Worm (Caenorhabditis elegans) whole organism, L1 larva: ENCODE data around the gene clc-9.

ENCODE experiments used
- C04F5.9 ChIP-seq: sonication (generic microtip); optimal IDR thresholded peaks from 2 replicates; lab custom pipeline; 2016; ENCODE audit warnings: missing genetic modification characterization, missing compliant biosample characterization
- C34B4.2 ChIP-seq: sonication (generic microtip); optimal IDR thresholded peaks from 2 replicates; lab custom pipeline; 2017; ENCODE audit warnings: mild to moderate bottlenecking, missing genetic modification characterization, missing compliant biosample characterization
- Y116A8C.19 ChIP-seq: sonication (generic microtip); optimal IDR thresholded peaks from 2 replicates; lab custom pipeline; 2016; ENCODE audit warnings: missing compliant biosample characterization, missing genetic modification characterization, borderline replicate concordance
- alr-1 ChIP-seq: fragments of 200-800 bp; sonication (Bioruptor generic); optimal IDR thresholded peaks from 2 replicates; lab custom pipeline; 2018; ENCODE audit warnings: borderline replicate concordance, mild to moderate bottlenecking, missing genetic modification characterization, missing compliant biosample characterization
- aly-2 ChIP-seq: fragments of 150-350 bp; optimal IDR thresholded peaks from 2 replicates; lab custom pipeline; 2014; ENCODE audit warnings: missing biosample characterization, missing genetic modification characterization
- ama-1 ChIP-seq: fragments of 150-350 bp; optimal IDR thresholded peaks from 2 replicates; lab custom pipeline; 2014
- ceh-63 ChIP-seq: fragments of 200-800 bp; sonication (Bioruptor generic); optimal IDR thresholded peaks from 2 replicates; lab custom pipeline; 2018; ENCODE audit warnings: mild to moderate bottlenecking, missing genetic modification characterization, missing compliant biosample characterization
- ceh-82 ChIP-seq, 3 experiments: fragments of 150-350 bp in 1 of 3; sonication (generic microtip) in 2 of 3; optimal IDR thresholded peaks; 2 replicates each; lab custom pipeline; 2014 to 2017; ENCODE audit warnings: missing biosample characterization in 3 of 3, missing genetic modification characterization in 3 of 3
- ces-1 ChIP-seq: fragments of 150-350 bp; optimal IDR thresholded peaks from 2 replicates; lab custom pipeline; 2014; ENCODE audit warnings: missing biosample characterization, missing genetic modification reagents, missing genetic modification characterization
- efl-1 ChIP-seq, 4 experiments: fragments of 150-350 bp; optimal IDR thresholded peaks in 3 of 4; peaks in 1 of 4; 1 replicate in 1 of 4; 2 replicates in 3 of 4; lab custom pipeline; 2014; ENCODE audit warnings: missing biosample characterization in 2 of 4, missing genetic modification characterization in 2 of 4, missing genetic modification reagents in 2 of 4
- efl-3 ChIP-seq: fragments of 200-800 bp; sonication (Bioruptor generic); optimal IDR thresholded peaks from 2 replicates; lab custom pipeline; 2018; ENCODE audit warnings: mild to moderate bottlenecking, missing genetic modification characterization, missing compliant biosample characterization
- egl-13 ChIP-seq: sonication (generic microtip); optimal IDR thresholded peaks from 2 replicates; lab custom pipeline; 2016; ENCODE audit warnings: missing genotype, missing genetic modification reagents, missing genetic modification characterization, missing compliant biosample characterization
- egl-27 ChIP-seq, 2 experiments: fragments of 150-350 bp in 1 of 2; sonication (generic microtip); optimal IDR thresholded peaks; 3 replicates each; lab custom pipeline; 2017 to 2018; ENCODE audit warnings: missing biosample characterization in 2 of 2, missing genetic modification characterization in 2 of 2, missing genetic modification reagents in 2 of 2
- elt-3 ChIP-seq, 6 experiments: fragments of 150-350 bp in 1 of 6; sonication (generic microtip); optimal IDR thresholded peaks; 2 replicates each; lab custom pipeline; 2017 to 2018; ENCODE audit warnings: missing biosample characterization in 6 of 6, missing genetic modification characterization in 6 of 6, inconsistent platforms in 1 of 6
- ets-5 ChIP-seq: fragments of 200-800 bp; sonication (Bioruptor generic); IDR thresholded peaks from 2 replicates; pipeline ENCODE4 v1.3.6; 2022; ENCODE audit warnings: missing genetic modification characterization, missing compliant biosample characterization
- fkh-8 ChIP-seq: sonication (generic microtip); optimal IDR thresholded peaks from 2 replicates; lab custom pipeline; 2016; ENCODE audit warnings: mild to moderate bottlenecking, missing genetic modification characterization, missing compliant biosample characterization
- fos-1 ChIP-seq: fragments of 150-350 bp; optimal IDR thresholded peaks from 2 replicates; lab custom pipeline; 2014; ENCODE audit warnings: missing biosample characterization, missing genetic modification characterization
- grh-1 ChIP-seq: fragments of 200-800 bp; sonication (Bioruptor generic); IDR thresholded peaks from 2 replicates; pipeline ENCODE4 v1.3.6; 2022; ENCODE audit warnings: missing genetic modification reagents, missing genetic modification characterization, missing compliant biosample characterization
- hlh-4 ChIP-seq: sonication (generic microtip); optimal IDR thresholded peaks from 2 replicates; lab custom pipeline; 2016; ENCODE audit warnings: mild to moderate bottlenecking, missing genetic modification characterization, missing compliant biosample characterization
- hpl-2 ChIP-seq: fragments of 150-350 bp; optimal IDR thresholded peaks from 2 replicates; lab custom pipeline; 2014; ENCODE audit warnings: missing biosample characterization, missing genetic modification reagents, missing genetic modification characterization
- irx-1 ChIP-seq: sonication (generic microtip); optimal IDR thresholded peaks from 2 replicates; lab custom pipeline; 2016; ENCODE audit warnings: missing genetic modification characterization, missing compliant biosample characterization
- lin-13 ChIP-seq: fragments of 150-350 bp; optimal IDR thresholded peaks from 2 replicates; lab custom pipeline; 2014; ENCODE audit warnings: missing biosample characterization, missing genetic modification reagents, missing genetic modification characterization
- lin-15B ChIP-seq: fragments of 150-350 bp; sonication (generic microtip); optimal IDR thresholded peaks from 3 replicates; lab custom pipeline; 2014; ENCODE audit warnings: missing biosample characterization, missing genetic modification characterization
- lin-35 ChIP-seq, 2 experiments: fragments of 150-350 bp; optimal IDR thresholded peaks; 2 replicates each; lab custom pipeline; 2014; ENCODE audit warnings: missing biosample characterization in 2 of 2, missing genetic modification characterization in 2 of 2, missing genetic modification reagents in 2 of 2
- lsy-2 ChIP-seq, 2 experiments: fragments of 150-350 bp; optimal IDR thresholded peaks; 2 replicates each; lab custom pipeline; 2014; ENCODE audit warnings: missing biosample characterization in 2 of 2, missing genetic modification characterization in 2 of 2
- mab-9 ChIP-seq: fragments of 200-800 bp; sonication (Bioruptor generic); IDR thresholded peaks from 2 replicates; pipeline ENCODE4 v1.3.6; 2022; ENCODE audit warnings: missing genetic modification reagents, missing genetic modification characterization, missing compliant biosample characterization
- mdl-1 ChIP-seq, 2 experiments: fragments of 150-350 bp; optimal IDR thresholded peaks; 2 replicates each; lab custom pipeline; 2014 to 2017; ENCODE audit warnings: missing biosample characterization in 2 of 2, missing genetic modification characterization in 2 of 2, inconsistent platforms in 1 of 2
- mef-2 ChIP-seq: fragments of 150-350 bp; optimal IDR thresholded peaks from 2 replicates; lab custom pipeline; 2014; ENCODE audit warnings: missing biosample characterization, missing genetic modification characterization
- mep-1 ChIP-seq: fragments of 150-350 bp; optimal IDR thresholded peaks from 2 replicates; lab custom pipeline; 2014; ENCODE audit warnings: missing biosample characterization, missing genetic modification characterization
- nhr-11 ChIP-seq: fragments of 150-350 bp; optimal IDR thresholded peaks from 2 replicates; lab custom pipeline; 2014; ENCODE audit warnings: missing biosample characterization, missing genetic modification characterization
- nhr-12 ChIP-seq: sonication (generic microtip); optimal IDR thresholded peaks from 2 replicates; lab custom pipeline; 2017; ENCODE audit warnings: missing biosample characterization, missing genetic modification characterization
- nhr-19 ChIP-seq: fragments of 200-800 bp; sonication (Bioruptor generic); conservative IDR thresholded peaks from 2 replicates; pipeline ENCODE4 v1.3.6; 2022; ENCODE audit warnings: missing genetic modification characterization, missing compliant biosample characterization
- nhr-237 ChIP-seq: fragments of 150-350 bp; optimal IDR thresholded peaks from 2 replicates; lab custom pipeline; 2014; ENCODE audit warnings: missing biosample characterization, missing genetic modification characterization
- nhr-28 ChIP-seq: fragments of 150-350 bp; optimal IDR thresholded peaks from 2 replicates; lab custom pipeline; 2014; ENCODE audit warnings: missing biosample characterization, missing genetic modification characterization
- nhr-47 ChIP-seq: sonication (generic microtip); optimal IDR thresholded peaks from 2 replicates; lab custom pipeline; 2016; ENCODE audit warnings: mild to moderate bottlenecking, missing genetic modification characterization, moderate library complexity, missing compliant biosample characterization
- nhr-71 ChIP-seq: sonication (generic microtip); optimal IDR thresholded peaks from 2 replicates; lab custom pipeline; 2016; ENCODE audit warnings: mild to moderate bottlenecking, missing genetic modification characterization, moderate library complexity, missing compliant biosample characterization
- nhr-76 ChIP-seq: sonication (generic microtip); optimal IDR thresholded peaks from 2 replicates; lab custom pipeline; 2017; ENCODE audit warnings: missing biosample characterization, missing genetic modification characterization
- nhr-84 ChIP-seq: sonication (generic microtip); optimal IDR thresholded peaks from 2 replicates; lab custom pipeline; 2017; ENCODE audit warnings: missing biosample characterization, missing genetic modification characterization
- nhr-85 ChIP-seq: sonication (generic microtip); peaks from one replicate; lab custom pipeline; 2016; ENCODE audit warnings: missing genetic modification characterization, inconsistent platforms, missing compliant biosample characterization
- rnt-1 ChIP-seq: sonication (generic microtip); optimal IDR thresholded peaks from 2 replicates; lab custom pipeline; 2016; ENCODE audit warnings: mild to moderate bottlenecking, missing genetic modification characterization, moderate library complexity, missing compliant biosample characterization
- skn-1 ChIP-seq: fragments of 150-350 bp; optimal IDR thresholded peaks from 2 replicates; lab custom pipeline; 2014; ENCODE audit warnings: missing biosample characterization, missing genetic modification characterization
- snpc-4 ChIP-seq: fragments of 150-350 bp; optimal IDR thresholded peaks from 2 replicates; lab custom pipeline; 2014; ENCODE audit warnings: missing biosample characterization, missing genetic modification characterization
- sup-37 ChIP-seq: fragments of 200-800 bp; sonication (Bioruptor generic); optimal IDR thresholded peaks from 2 replicates; lab custom pipeline; 2018; ENCODE audit warnings: mild to moderate bottlenecking, missing genetic modification characterization, missing compliant biosample characterization
- swsn-7 ChIP-seq: sonication (generic microtip); optimal IDR thresholded peaks from 2 replicates; lab custom pipeline; 2016; ENCODE audit warnings: missing genetic modification characterization, missing compliant biosample characterization
- unc-130 ChIP-seq: fragments of 150-350 bp; optimal IDR thresholded peaks from 2 replicates; lab custom pipeline; 2017; ENCODE audit warnings: missing biosample characterization, missing genetic modification characterization, inconsistent platforms
- unc-62 ChIP-seq: fragments of 150-350 bp; optimal IDR thresholded peaks from 2 replicates; lab custom pipeline; 2014; ENCODE audit warnings: missing biosample characterization, missing genetic modification reagents, missing genetic modification characterization
- unc-86 ChIP-seq: sonication (generic microtip); optimal IDR thresholded peaks from 2 replicates; lab custom pipeline; 2016; ENCODE audit warnings: missing genetic modification characterization, missing compliant biosample characterization
- unc-98 ChIP-seq: fragments of 200-800 bp; sonication (Bioruptor generic); IDR thresholded peaks from 2 replicates; pipeline ENCODE4 v1.3.6; 2022; ENCODE audit warnings: missing genetic modification characterization, missing compliant biosample characterization
- vab-15 ChIP-seq: sonication (generic microtip); optimal IDR thresholded peaks from 2 replicates; lab custom pipeline; 2017; ENCODE audit warnings: missing genotype, mild to moderate bottlenecking, missing genetic modification characterization, missing compliant biosample characterization
- xbp-1 ChIP-seq: sonication (generic microtip); optimal IDR thresholded peaks from 2 replicates; lab custom pipeline; 2016; ENCODE audit warnings: missing genetic modification characterization, missing compliant biosample characterization
- zip-4 ChIP-seq: fragments of 200-800 bp; sonication (Bioruptor generic); optimal IDR thresholded peaks from 2 replicates; lab custom pipeline; 2018; ENCODE audit warnings: mild to moderate bottlenecking, missing genetic modification characterization, moderate library complexity, missing compliant biosample characterization

The clc-9 gene

DNA sequence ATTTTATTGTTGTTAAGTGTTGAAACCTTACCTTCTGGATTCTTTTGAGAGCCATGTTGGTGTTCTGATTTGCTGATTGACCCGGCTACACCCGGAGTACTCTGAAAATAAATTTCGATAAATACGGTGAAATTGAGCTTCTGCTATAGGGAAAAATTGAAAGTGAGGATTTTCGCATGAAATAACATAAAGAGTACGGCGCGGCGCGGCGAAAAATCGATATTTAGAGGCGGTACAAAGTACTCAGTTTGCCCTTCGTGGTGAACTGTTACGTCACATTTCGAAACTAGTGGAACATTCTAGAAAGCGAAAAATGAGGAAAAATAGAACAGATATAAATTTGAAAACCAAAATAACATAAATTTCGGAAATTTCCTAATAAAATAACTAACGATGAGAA lies 30.6 kb upstream of the clc-9 start, which contains the start of gene let-70:
let-70 (minus strand) TSS at position 101 of the 400 bp plus-strand sequence.
- TF ChIP-seq elt-3 (tag; optimal IDR thresholded peaks at IDR 0.05; lab: Kevin White, UChicago) (no peak), skn-1 (peak; percentile 23)

DNA sequence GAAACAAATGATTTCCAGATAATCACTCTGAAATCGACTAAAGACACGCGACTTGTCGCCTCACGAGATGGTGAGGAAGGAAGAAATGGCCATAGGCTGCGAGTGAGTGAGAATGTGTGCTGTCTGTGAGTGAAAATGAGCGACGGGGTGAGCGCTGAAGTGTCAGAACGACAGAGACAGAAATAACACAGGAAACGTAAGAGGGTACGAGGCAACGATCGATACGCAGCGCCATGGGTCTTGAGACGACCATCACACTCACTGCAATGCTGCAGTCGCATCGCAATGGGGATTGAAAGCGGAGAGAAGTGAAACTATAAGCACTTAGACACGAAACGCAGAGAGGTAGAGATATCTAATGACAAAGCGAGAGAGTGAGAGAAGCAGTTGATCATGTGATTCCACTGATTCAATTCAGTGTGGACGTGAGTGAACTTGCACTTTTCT lies 29.9 kb upstream of the clc-9 start:
- no peak for TF ChIP-seq alr-1 (tag; lab: Kevin White, UChicago)
- no peak for TF ChIP-seq nhr-12
- peak; percentile 91 for TF ChIP-seq egl-13 (tag; lab: Kevin White, UChicago)
- TF ChIP-seq irx-1 (tag; lab: Kevin White, UChicago), result peak; percentile 87
- no peak for TF ChIP-seq nhr-28
- peak; percentile 42 for TF ChIP-seq sup-37 (GFP tag; lab: Kevin White, UChicago)
- peak; percentile 97 for TF ChIP-seq fkh-8 (tag; lab: Kevin White, UChicago)
- peak; percentile 98 for TF ChIP-seq nhr-85 (tag; lab: Kevin White, UChicago)
- TF ChIP-seq swsn-7 (tag; lab: Kevin White, UChicago), result peak; percentile 96
- peak; percentile 90 for TF ChIP-seq nhr-11
- TF ChIP-seq mef-2 (tag; lab: Kevin White, UChicago), result peak; percentile 84
- TF ChIP-seq unc-130, result peak; percentile 93
- TF ChIP-seq snpc-4 (tag; lab: Kevin White, UChicago), result peak; percentile 71
- TF ChIP-seq ama-1 (lab: Kevin White, UChicago), result peak; percentile 73
- no peak for TF ChIP-seq Y116A8C.19 (tag; lab: Kevin White, UChicago)
- TF ChIP-seq ets-5 (GFP tag; lab: Robert Waterston, UW), result no peak
- TF ChIP-seq vab-15 (tag; lab: Kevin White, UChicago), result peak; percentile 63
- TF ChIP-seq fos-1 (tag; lab: Kevin White, UChicago), result peak; percentile 91
- TF ChIP-seq nhr-76, result no peak
- no peak; the same call in 1 of the 2 replicates for TF ChIP-seq unc-98 (GFP tag; lab: Robert Waterston, UW)
- TF ChIP-seq hlh-4 (tag; lab: Kevin White, UChicago), result no peak
- peak; percentile 84 for TF ChIP-seq rnt-1 (tag; lab: Kevin White, UChicago)
- TF ChIP-seq nhr-84 (tag; lab: Kevin White, UChicago), result no peak
- peak; percentile 96 for TF ChIP-seq mep-1 (tag; lab: Kevin White, UChicago)
- peak; percentile 67 for TF ChIP-seq C04F5.9
- peak; percentile 91 for TF ChIP-seq nhr-19 (GFP tag; lab: Robert Waterston, UW)
- peak; percentile 93 for TF ChIP-seq lin-13 (GFP tag; lab: Kevin White, UChicago)
- peak; percentile 73 for TF ChIP-seq aly-2
- TF ChIP-seq C34B4.2 (tag; lab: Kevin White, UChicago), result peak; percentile 45
- TF ChIP-seq nhr-47 (tag; lab: Kevin White, UChicago), result peak; percentile 96
- TF ChIP-seq zip-4 (GFP tag; lab: Kevin White, UChicago), result peak; percentile 60
- TF ChIP-seq efl-3 (GFP tag; lab: Kevin White, UChicago), result no peak
- no peak for TF ChIP-seq ces-1
- peak; percentile 85 to 87 for TF ChIP-seq lin-35 (GFP tag; optimal IDR thresholded peaks at IDR 0.05; lab: Kevin White, UChicago)
- TF ChIP-seq grh-1, result peak; percentile 76
- peak; percentile 91 to 94 for TF ChIP-seq lsy-2 (tag; optimal IDR thresholded peaks at IDR 0.05; lab: Kevin White, UChicago)
- no peak for TF ChIP-seq lin-15B (tag; lab: Kevin White, UChicago)
- no peak for TF ChIP-seq ceh-63
- peak; percentile 80 to 92 (median 90) for TF ChIP-seq ceh-82 (tag; optimal IDR thresholded peaks at IDR 0.05; lab: Kevin White, UChicago)
- TF ChIP-seq skn-1, result peak; percentile 73
- peak; percentile 92 for TF ChIP-seq unc-86 (tag; lab: Kevin White, UChicago)
- TF ChIP-seq nhr-237 (tag; lab: Kevin White, UChicago), result peak; percentile 91
- peak; percentile 94 for TF ChIP-seq xbp-1 (tag; lab: Kevin White, UChicago)
- no peak for TF ChIP-seq unc-62
- peak; percentile 99 for TF ChIP-seq nhr-71
- peak in 1 of 2 experiments; percentile 95 for TF ChIP-seq mdl-1 (tag; optimal IDR thresholded peaks at IDR 0.05; lab: Kevin White, UChicago)
- peak; percentile 32 to 66 for TF ChIP-seq egl-27 (tag; optimal IDR thresholded peaks at IDR 0.05; lab: Kevin White, UChicago)
- peak; percentile 86 to 92 for TF ChIP-seq efl-1 (optimal IDR thresholded peaks at IDR 0.05; lab: Kevin White, UChicago)
- peak; percentile 67 to 97 for TF ChIP-seq efl-1 (GFP tag; optimal IDR thresholded peaks at IDR 0.05 in 1 of 2; lab: Kevin White, UChicago)
- peak; percentile 81 for TF ChIP-seq mab-9 (GFP tag; lab: Robert Waterston, UW)
- TF ChIP-seq hpl-2 (GFP tag; lab: Kevin White, UChicago), result peak; percentile 54
